Worm (Caenorhabditis elegans) whole organism, young adult: ENCODE data around the gene F28A10.13.

Experiments
- F22D6.2 ChIP-seq: sonication (generic microtip); optimal IDR thresholded peaks from 2 replicates; lab custom pipeline; 2016; ENCODE audit warnings: mild to moderate bottlenecking, missing genetic modification characterization, missing compliant biosample characterization
- F39B2.1 ChIP-seq: fragments of 200-800 bp; sonication (Bioruptor generic); IDR thresholded peaks from 2 replicates; pipeline ENCODE4 v1.3.6; 2022; ENCODE audit warnings: missing genetic modification reagents, missing genetic modification characterization, missing compliant biosample characterization
- F57A8.1 ChIP-seq: fragments of 200-800 bp; sonication (Bioruptor generic); optimal IDR thresholded peaks from 2 replicates; lab custom pipeline; 2018; ENCODE audit warnings: mild to moderate bottlenecking, missing genetic modification characterization, moderate library complexity, missing compliant biosample characterization
- K12H6.12 ChIP-seq: fragments of 200-800 bp; sonication (Bioruptor generic); optimal IDR thresholded peaks from 2 replicates; lab custom pipeline; 2018; ENCODE audit warnings: mild to moderate bottlenecking, missing genetic modification characterization, missing compliant biosample characterization
- T26A5.8 ChIP-seq: sonication (generic microtip); optimal IDR thresholded peaks from 2 replicates; lab custom pipeline; 2016; ENCODE audit warnings: missing genetic modification characterization, missing compliant biosample characterization
- Y53F4B.3 ChIP-seq: fragments of 200-800 bp; sonication (Bioruptor generic); IDR thresholded peaks from 2 replicates; pipeline ENCODE4 v1.3.6; 2022; ENCODE audit warnings: missing genetic modification reagents, missing genetic modification characterization, missing compliant biosample characterization
- akir-1 ChIP-seq: fragments of 200-800 bp; sonication (Bioruptor generic); optimal IDR thresholded peaks from 2 replicates; lab custom pipeline; 2018; ENCODE audit warnings: mild to moderate bottlenecking, missing genetic modification characterization, moderate library complexity, missing compliant biosample characterization
- attf-3 ChIP-seq: fragments of 200-800 bp; sonication (Bioruptor generic); conservative IDR thresholded peaks from 2 replicates; pipeline ENCODE4 v1.3.6; 2022; ENCODE audit warnings: missing genetic modification reagents, missing genetic modification characterization, missing compliant biosample characterization
- ceh-58 ChIP-seq: fragments of 200-800 bp; sonication (Bioruptor generic); IDR thresholded peaks from 2 replicates; pipeline ENCODE4 v1.3.6; 2022; ENCODE audit warnings: missing genetic modification characterization, missing compliant biosample characterization
- ceh-79 ChIP-seq: sonication (generic microtip); optimal IDR thresholded peaks from 2 replicates; lab custom pipeline; 2017; ENCODE audit warnings: mild to moderate bottlenecking, missing genetic modification characterization, missing compliant biosample characterization
- dox-1 ChIP-seq: fragments of 200-800 bp; sonication (Bioruptor generic); IDR thresholded peaks from 2 replicates; pipeline ENCODE4 v1.3.6; 2022; ENCODE audit warnings: missing genetic modification reagents, missing genetic modification characterization, missing compliant biosample characterization
- dpff-1 ChIP-seq: sonication (generic microtip); optimal IDR thresholded peaks from 2 replicates; lab custom pipeline; 2017; ENCODE audit warnings: mild to moderate bottlenecking, missing genetic modification characterization, missing compliant biosample characterization
- egl-44 ChIP-seq: fragments of 200-800 bp; sonication (Bioruptor generic); IDR thresholded peaks from 2 replicates; pipeline ENCODE4 v1.3.6; 2022; ENCODE audit warnings: missing genetic modification reagents, missing genetic modification characterization, missing compliant biosample characterization
- egrh-3 ChIP-seq: fragments of 200-800 bp; sonication (Bioruptor generic); IDR thresholded peaks from 2 replicates; pipeline ENCODE4 v1.3.6; 2022; ENCODE audit warnings: missing genetic modification reagents, missing genetic modification characterization, missing compliant biosample characterization
- ekl-4 ChIP-seq: fragments of 200-800 bp; sonication (Bioruptor generic); IDR thresholded peaks from 2 replicates; pipeline ENCODE4 v1.3.6; 2022; ENCODE audit warnings: missing genetic modification reagents, missing genetic modification characterization, missing compliant biosample characterization
- fkh-3 ChIP-seq: sonication (generic microtip); optimal IDR thresholded peaks from 2 replicates; lab custom pipeline; 2016; ENCODE audit warnings: mild to moderate bottlenecking, missing genetic modification characterization, missing compliant biosample characterization
- gei-17 ChIP-seq: fragments of 200-800 bp; sonication (Bioruptor generic); optimal IDR thresholded peaks from 2 replicates; lab custom pipeline; 2018; ENCODE audit warnings: mild to moderate bottlenecking, missing genetic modification characterization, missing compliant biosample characterization
- hmg-1.2 ChIP-seq: fragments of 200-800 bp; sonication (Bioruptor generic); IDR thresholded peaks from 2 replicates; pipeline ENCODE4 v1.3.6; 2022; ENCODE audit warnings: missing genetic modification reagents, missing genetic modification characterization, missing compliant biosample characterization
- lag-1 ChIP-seq: fragments of 200-800 bp; sonication (Bioruptor generic); IDR thresholded peaks from 2 replicates; pipeline ENCODE4 v1.3.6; 2022; ENCODE audit warnings: missing genetic modification reagents, missing genetic modification characterization, missing compliant biosample characterization
- let-607 ChIP-seq, 2 experiments: fragments of 200-800 bp in 1 of 2; sonication (Bioruptor generic) in 1 of 2; sonication (generic microtip) in 1 of 2; optimal IDR thresholded peaks; 2 replicates each; lab custom pipeline; 2016 to 2018; ENCODE audit warnings: mild to moderate bottlenecking in 2 of 2, missing compliant biosample characterization in 2 of 2, missing genetic modification characterization in 2 of 2, moderate library complexity in 2 of 2, missing genotype in 1 of 2
- lin-40 ChIP-seq: sonication (generic microtip); optimal IDR thresholded peaks from 2 replicates; lab custom pipeline; 2016; ENCODE audit warnings: missing genetic modification characterization, mild to moderate bottlenecking, missing compliant biosample characterization, missing genotype, missing genetic modification reagents
- lsl-1 ChIP-seq: fragments of 200-800 bp; sonication (Bioruptor generic); optimal IDR thresholded peaks from 2 replicates; lab custom pipeline; 2018; ENCODE audit warnings: mild to moderate bottlenecking, missing genetic modification characterization, moderate library complexity, missing compliant biosample characterization
- madf-10 ChIP-seq: sonication (generic microtip); optimal IDR thresholded peaks from 2 replicates; lab custom pipeline; 2016; ENCODE audit warnings: mild to moderate bottlenecking, missing genetic modification characterization, missing compliant biosample characterization
- madf-3 ChIP-seq: fragments of 200-800 bp; sonication (Bioruptor generic); IDR thresholded peaks from 2 replicates; pipeline ENCODE4 v1.3.6; 2022; ENCODE audit warnings: missing genetic modification reagents, missing genetic modification characterization, missing compliant biosample characterization
- mxl-1 ChIP-seq: sonication (generic microtip); optimal IDR thresholded peaks from 2 replicates; lab custom pipeline; 2016; ENCODE audit warnings: missing genetic modification characterization, missing compliant biosample characterization
- nfya-2 ChIP-seq: fragments of 200-800 bp; sonication (Bioruptor generic); IDR thresholded peaks from 2 replicates; pipeline ENCODE4 v1.3.6; 2022; ENCODE audit warnings: missing genetic modification reagents, missing genetic modification characterization, missing compliant biosample characterization
- pha-4 ChIP-seq: fragments of 150-350 bp; sonication (generic microtip); optimal IDR thresholded peaks from 2 replicates; lab custom pipeline; 2014; ENCODE audit warnings: missing biosample characterization, missing genetic modification reagents, missing genetic modification characterization
- rcor-1 ChIP-seq: fragments of 200-800 bp; sonication (Bioruptor generic); IDR thresholded peaks from 2 replicates; pipeline ENCODE4 v1.3.6; 2022; ENCODE audit warnings: missing genetic modification reagents, missing genetic modification characterization, missing compliant biosample characterization
- rec-8 ChIP-seq, 2 experiments: sonication (generic microtip); optimal IDR thresholded peaks; 2 replicates each; lab custom pipeline; 2016; ENCODE audit warnings: mild to moderate bottlenecking in 2 of 2, missing genetic modification characterization in 2 of 2, missing genetic modification reagents in 2 of 2, missing genotype in 2 of 2, missing biosample characterization in 1 of 2, missing compliant biosample characterization in 1 of 2, moderate library complexity in 1 of 2
- repo-1 ChIP-seq: sonication (generic microtip); optimal IDR thresholded peaks from 2 replicates; lab custom pipeline; 2017; ENCODE audit warnings: mild to moderate bottlenecking, missing genetic modification characterization, missing compliant biosample characterization
- snpc-1.1 ChIP-seq: sonication (generic microtip); optimal IDR thresholded peaks from 2 replicates; lab custom pipeline; 2017; ENCODE audit warnings: missing genetic modification characterization, mild to moderate bottlenecking, missing compliant biosample characterization, antibody characterized with exemption, moderate library complexity, missing genotype, missing genetic modification reagents; ENCODE audit not compliant: insufficient read depth
- snpc-3.4 ChIP-seq: sonication (generic microtip); optimal IDR thresholded peaks from 2 replicates; lab custom pipeline; 2017; ENCODE audit warnings: missing genetic modification characterization, mild to moderate bottlenecking, missing compliant biosample characterization, antibody characterized with exemption, moderate library complexity, missing genotype, missing genetic modification reagents
- sptf-2 ChIP-seq: fragments of 200-800 bp; sonication (Bioruptor generic); optimal IDR thresholded peaks from 2 replicates; lab custom pipeline; 2018; ENCODE audit warnings: mild to moderate bottlenecking, missing genetic modification characterization, missing compliant biosample characterization
- tbp1 ChIP-seq: fragments of 200-800 bp; sonication (Bioruptor generic); optimal IDR thresholded peaks from 2 replicates; lab custom pipeline; 2018; ENCODE audit warnings: mild to moderate bottlenecking, missing genetic modification characterization, missing compliant biosample characterization
- xnd-1 ChIP-seq: sonication (generic microtip); optimal IDR thresholded peaks from 2 replicates; lab custom pipeline; 2016; ENCODE audit warnings: missing genotype, missing genetic modification reagents, missing genetic modification characterization, missing compliant biosample characterization
- ztf-26 ChIP-seq: sonication (generic microtip); optimal IDR thresholded peaks from 2 replicates; lab custom pipeline; 2017; ENCODE audit warnings: missing genetic modification characterization, missing compliant biosample characterization

The F28A10.13 gene

DNA sequence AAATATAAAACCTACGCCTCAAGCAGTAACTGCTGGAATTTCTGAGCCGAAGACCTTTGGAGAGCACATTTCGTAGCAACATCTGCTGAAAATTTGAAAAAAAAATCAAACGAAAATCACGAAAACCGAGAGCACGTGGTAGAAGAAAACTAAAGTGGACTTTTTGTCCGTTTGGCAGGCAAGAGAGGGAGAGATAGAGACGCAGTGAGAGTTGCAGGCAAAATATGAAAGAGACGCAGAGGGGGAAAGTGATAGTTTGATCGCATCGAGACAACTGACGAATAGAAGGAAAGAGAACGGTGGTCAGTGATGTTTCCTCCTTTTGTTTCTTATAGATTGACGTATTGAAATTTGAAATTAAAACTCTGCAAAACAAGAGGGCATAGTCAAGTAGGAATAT is at the start of gene F28A10.13, which contains the start of gene acdh-9 (continued):
- no peak for TF ChIP-seq ceh-79
- TF ChIP-seq lag-1 (GFP tag; lab: Robert Waterston, UW), result no peak
- TF ChIP-seq gei-17 (GFP tag; lab: Kevin White, UChicago), result no peak
- TF ChIP-seq pha-4 (tag; lab: Kevin White, UChicago), result no peak
- TF ChIP-seq dpff-1 (tag; lab: Kevin White, UChicago), result no peak
- peak; percentile 31 for TF ChIP-seq lin-40 (tag; lab: Kevin White, UChicago)
- peak; percentile 80; the same call in 1 of the 2 replicates for TF ChIP-seq hmg-1.2 (GFP tag; lab: Robert Waterston, UW)
- TF ChIP-seq ekl-4 (GFP tag; lab: Robert Waterston, UW), result no peak
- TF ChIP-seq akir-1, result no peak
- no peak for TF ChIP-seq snpc-1.1
- TF ChIP-seq tbp1, result peak; percentile 35
- no peak for TF ChIP-seq madf-10
- no peak for TF ChIP-seq T26A5.8 (tag; lab: Kevin White, UChicago)
- TF ChIP-seq F57A8.1 (GFP tag; lab: Kevin White, UChicago), result no peak
- no peak for TF ChIP-seq rec-8 (tag; optimal IDR thresholded peaks at IDR 0.05; lab: Kevin White, UChicago)
- TF ChIP-seq fkh-3 (tag; lab: Kevin White, UChicago), result no peak
- no peak for TF ChIP-seq nfya-2
- no peak for TF ChIP-seq egrh-3 (GFP tag; lab: Robert Waterston, UW)
- TF ChIP-seq dox-1 (GFP tag; lab: Robert Waterston, UW), result no peak
- no peak for TF ChIP-seq ceh-58 (GFP tag; lab: Robert Waterston, UW)
- TF ChIP-seq F22D6.2, result peak; percentile 65
- no peak for TF ChIP-seq mxl-1
- no peak for TF ChIP-seq snpc-3.4 (tag; lab: Kevin White, UChicago)
- TF ChIP-seq sptf-2, result no peak
- no peak for TF ChIP-seq egl-44 (GFP tag; lab: Robert Waterston, UW)
- 0 out of 2 replicates have a peak, but pooled peaks have one; percentile 40 for TF ChIP-seq rcor-1
- TF ChIP-seq lsl-1 (GFP tag; lab: Kevin White, UChicago), result no peak
- TF ChIP-seq K12H6.12, result peak; percentile 23

DNA sequence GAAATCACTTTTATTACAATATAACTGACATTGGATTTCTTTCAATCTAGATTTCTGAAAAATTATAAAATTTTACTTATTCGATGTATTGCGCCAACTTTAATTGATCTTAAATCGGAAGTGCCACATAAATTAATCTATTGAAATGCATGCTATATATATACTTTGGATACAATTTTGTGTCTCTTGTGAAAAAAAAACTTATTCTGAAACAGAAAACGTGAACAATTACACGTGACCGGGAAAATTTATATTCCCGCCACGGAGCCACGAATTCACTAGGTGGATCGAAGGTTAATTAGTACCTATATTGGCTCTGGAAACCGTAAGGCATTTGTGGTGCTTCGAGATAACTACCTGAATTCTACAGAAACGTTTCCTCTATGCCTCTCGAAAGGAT is 48.9 kb upstream of the F28A10.13 start, which contains the start of gene F46F5.14:
Gene F46F5.14, plus strand, starts transcription at position 301 of the 400 bp plus-strand sequence.
- TF ChIP-seq xnd-1 (tag; lab: Kevin White, UChicago), result no peak

DNA sequence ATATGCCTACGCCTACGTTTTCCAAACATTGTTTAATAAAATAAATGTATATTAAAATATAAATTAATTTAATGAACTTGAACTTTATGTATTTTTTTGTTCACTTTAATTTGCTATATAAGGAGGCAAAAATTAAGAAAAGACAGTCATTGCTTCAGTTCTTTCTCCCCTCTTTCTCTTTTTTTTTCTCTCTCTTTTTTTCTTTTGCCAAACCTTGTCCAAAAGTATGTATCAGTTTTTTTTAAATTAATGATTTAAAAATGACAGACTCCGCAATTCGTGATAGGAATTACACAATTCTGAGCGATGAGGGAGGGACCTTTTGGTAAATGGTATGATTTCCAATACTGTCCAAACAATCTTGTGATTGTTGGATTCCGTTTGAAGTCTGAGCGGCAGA is 45.6 kb upstream of the F28A10.13 start, which contains the start of gene F46F5.13:
Gene F46F5.13, plus strand, starts transcription at position 301 of the 400 bp plus-strand sequence.
- no peak for TF ChIP-seq repo-1 (tag; lab: Kevin White, UChicago)
- TF ChIP-seq ztf-26, result no peak
- TF ChIP-seq sptf-2, result no peak
- TF ChIP-seq Y53F4B.3 (GFP tag; lab: Robert Waterston, UW), result no peak
- no peak for TF ChIP-seq pha-4 (tag; lab: Kevin White, UChicago)
- TF ChIP-seq attf-3 (GFP tag; lab: Robert Waterston, UW), result no peak
- TF ChIP-seq T26A5.8 (tag; lab: Kevin White, UChicago), result no peak
- no peak for TF ChIP-seq let-607 (tag; optimal IDR thresholded peaks at IDR 0.05; lab: Kevin White, UChicago)
- no peak for TF ChIP-seq madf-3 (GFP tag; lab: Robert Waterston, UW)
- no peak for TF ChIP-seq F39B2.1 (GFP tag; lab: Robert Waterston, UW)
